Fruit fly (Drosophila melanogaster): ENCODE data around the gene pasi1.

The pasi1 gene

DNA sequence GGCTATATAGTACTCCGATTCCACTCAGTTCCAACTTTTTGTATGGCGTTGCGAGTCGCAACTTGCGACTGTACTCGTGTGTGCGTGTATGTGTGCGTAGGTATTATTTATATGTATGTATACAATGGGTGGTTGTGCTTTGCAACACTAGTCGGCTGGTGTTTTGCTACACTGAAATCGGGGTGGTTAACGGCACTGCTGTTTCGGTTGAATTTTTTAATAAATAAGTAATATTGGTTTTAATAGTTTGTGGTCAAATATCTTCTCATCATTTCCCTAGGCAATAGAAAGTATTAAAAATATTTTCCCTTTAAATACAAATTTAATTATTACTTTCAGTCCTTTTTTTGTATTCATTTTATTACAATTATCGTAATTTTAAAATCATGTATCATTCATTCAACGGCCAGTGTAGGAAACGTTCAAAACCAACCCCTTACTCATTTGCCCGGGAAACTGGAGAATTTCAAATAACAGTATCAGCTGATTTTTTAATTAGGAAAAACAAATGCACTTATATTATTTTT is 3.4 kb downstream of the pasi1 start, which contains the start of gene CG7379:
Gene CG7379 (minus strand): TSS at position 94 of the 527 bp plus-strand sequence.
- TF ChIP-seq CG1603 (tag; optimal IDR thresholded peaks at IDR 0.05) (peak; percentile 51), CG14441 (GFP tag; IDR thresholded peaks at IDR 0.05) (peak; percentile 64), NfI (GFP tag; optimal IDR thresholded peaks at IDR 0.05) (peak; percentile 89), repo (GFP tag; optimal IDR thresholded peaks at IDR 0.05) (peak; percentile 47), Hmx (GFP tag; optimal IDR thresholded peaks at IDR 0.05) (peak; percentile 47), so (GFP tag; IDR thresholded peaks at IDR 0.05) (no peak; the same call in 2 of the 3 replicates), lilli (GFP tag; optimal IDR thresholded peaks at IDR 0.05) (peak; percentile 89), CG10267 (tag; optimal IDR thresholded peaks at IDR 0.05) (peak; percentile 100), oc (tag; optimal IDR thresholded peaks at IDR 0.05) (no peak), CG2712 (tag; optimal IDR thresholded peaks at IDR 0.05) (peak; percentile 75), CG14710 (tag; optimal IDR thresholded peaks at IDR 0.05) (peak; percentile 88), sd (tag; optimal IDR thresholded peaks at IDR 0.05) (no peak), CG7357 (GFP tag; IDR thresholded peaks at IDR 0.05) (0 out of 3 replicates have a peak, but pooled peaks have one; percentile 33), Aef1 (GFP tag; IDR thresholded peaks at IDR 0.05) (peak; percentile 78), D (optimal IDR thresholded peaks at IDR 0.05) (no peak), D (GFP tag; optimal IDR thresholded peaks at IDR 0.05) (peak; percentile 72), CG7556 (GFP tag; optimal IDR thresholded peaks at IDR 0.05) (peak; percentile 88), MTF-1 (GFP tag; optimal IDR thresholded peaks at IDR 0.05; ENCODE audit: borderline replicate concordance) (peak; percentile 23), tll (GFP tag; optimal IDR thresholded peaks at IDR 0.05) (no peak), CrebB (tag; optimal IDR thresholded peaks at IDR 0.05) (peak; percentile 54), CG13296 (GFP tag; optimal IDR thresholded peaks at IDR 0.05) (peak; percentile 75), dan (GFP tag; IDR thresholded peaks at IDR 0.05) (no peak), CG11560 (tag; IDR thresholded peaks at IDR 0.05) (peak; percentile 70; the same call in 2 of the 3 replicates), CG5245 (GFP tag; optimal IDR thresholded peaks at IDR 0.05) (peak; percentile 78), CG3281 (GFP tag; optimal IDR thresholded peaks at IDR 0.05) (peak; percentile 83), Eip74EF (GFP tag; optimal IDR thresholded peaks at IDR 0.05) (peak in 1 of 2 experiments; percentile 2), tx (GFP tag; optimal IDR thresholded peaks at IDR 0.05) (peak; percentile 70), sna (GFP tag; IDR thresholded peaks at IDR 0.05; ENCODE audit: partially characterized antibody) (no peak), Ravus (GFP tag; IDR thresholded peaks at IDR 0.05) (no peak), CG12071 (GFP tag; optimal IDR thresholded peaks at IDR 0.05) (peak; percentile 13), Dll (GFP tag; IDR thresholded peaks at IDR 0.05; ENCODE audit: partially characterized antibody) (peak; percentile 30; the same call in 1 of the 4 replicates), chm (GFP tag; IDR thresholded peaks at IDR 0.05) (no peak; the same call in 1 of the 2 replicates), CG4328 (GFP tag; optimal IDR thresholded peaks at IDR 0.05) (peak; percentile 74), hth (optimal IDR thresholded peaks at IDR 0.05) (no peak), gt (GFP tag; IDR thresholded peaks at IDR 0.05) (peak; percentile 50; the same call in 1 of the 2 replicates), Hr39 (optimal IDR thresholded peaks at IDR 0.05) (no peak), insv (GFP tag; optimal IDR thresholded peaks at IDR 0.05) (peak in 1 of 2 experiments; percentile 73), CG14050 (GFP tag; IDR thresholded peaks at IDR 0.05) (peak; percentile 36; the same call in 1 of the 3 replicates), CG10321 (GFP tag; IDR thresholded peaks at IDR 0.05) (no peak), sens (GFP tag) (peak; percentile 92), CG7271 (tag; optimal IDR thresholded peaks at IDR 0.05) (peak; percentile 41), CG31388 (GFP tag; optimal IDR thresholded peaks at IDR 0.05) (peak; percentile 75), otp (GFP tag; IDR thresholded peaks at IDR 0.05) (0 out of 3 replicates have a peak, but pooled peaks have one; percentile 42), CG4820 (GFP tag; optimal IDR thresholded peaks at IDR 0.05) (peak; percentile 88), wek (GFP tag; optimal IDR thresholded peaks at IDR 0.05) (no peak), CG16779 (GFP tag; IDR thresholded peaks at IDR 0.05) (peak; percentile 87), wor (GFP tag; IDR thresholded peaks at IDR 0.05) (peak; percentile 35; the same call in 1 of the 2 replicates), CG4854 (GFP tag; optimal IDR thresholded peaks at IDR 0.05) (peak; percentile 83), Oaz (GFP tag; IDR thresholded peaks at IDR 0.05) (no peak), Dek (tag; optimal IDR thresholded peaks at IDR 0.05) (peak; percentile 40)

All from whole organism, embryonic.